Worm (Caenorhabditis elegans) whole organism, early embryonic: Measurements from ENCODE around the gene srd-43.

Source experiments
- ama-1 ChIP-seq: fragments of 150-350 bp; optimal IDR thresholded peaks from 2 replicates; lab custom pipeline; 2014
- hmbx-1 ChIP-seq: sonication (generic microtip); optimal IDR thresholded peaks from 2 replicates; lab custom pipeline; 2016; ENCODE audit warnings: mild to moderate bottlenecking, missing genetic modification characterization, missing compliant biosample characterization
- hmg-4 ChIP-seq: fragments of 200-800 bp; sonication (Bioruptor generic); optimal IDR thresholded peaks from 2 replicates; lab custom pipeline; 2018; ENCODE audit warnings: mild to moderate bottlenecking, missing genetic modification characterization, missing compliant biosample characterization
- pes-1 ChIP-seq: fragments of 200-800 bp; sonication (Bioruptor generic); IDR thresholded peaks from 2 replicates; pipeline ENCODE4 v1.3.6; 2022; ENCODE audit warnings: missing genetic modification reagents, missing genetic modification characterization, missing compliant biosample characterization
- tbx-37 ChIP-seq: fragments of 200-800 bp; sonication (Bioruptor generic); conservative IDR thresholded peaks from 2 replicates; pipeline ENCODE4 v1.3.6; 2022; ENCODE audit warnings: missing genetic modification reagents, missing genetic modification characterization, missing compliant biosample characterization
- tra-4 ChIP-seq: sonication (generic microtip); optimal IDR thresholded peaks from 2 replicates; lab custom pipeline; 2017; ENCODE audit warnings: missing genetic modification characterization, missing compliant biosample characterization

DNA sequence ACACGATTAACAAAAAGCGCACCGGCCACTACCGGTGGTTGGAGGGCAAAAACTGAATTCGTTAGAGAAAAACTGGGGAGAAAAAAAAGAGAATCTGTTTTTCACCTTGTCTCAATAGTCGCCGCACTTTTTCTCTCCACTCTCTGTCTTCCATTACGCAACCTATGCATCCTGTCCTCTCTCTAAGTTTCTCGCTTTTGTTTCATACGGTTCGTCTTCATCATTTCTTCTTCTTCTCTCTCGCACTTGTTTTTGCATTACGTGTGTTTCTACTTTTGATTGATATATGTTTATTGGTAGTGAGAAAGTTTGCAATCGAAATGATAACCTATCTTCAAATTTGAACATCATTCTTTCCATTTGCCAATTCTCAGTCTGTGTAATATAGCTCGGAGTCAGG is 14.9 kb upstream of the srd-43 start:
- TF ChIP-seq pes-1 (GFP tag; lab: Robert Waterston, UW) (no peak), ama-1 (lab: Kevin White, UChicago) (no peak), hmg-4 (GFP tag; lab: Kevin White, UChicago) (no peak), tbx-37 (GFP tag; lab: Robert Waterston, UW) (no peak), hmbx-1 (tag; lab: Kevin White, UChicago) (no peak), tra-4 (no peak)
